Worm (Caenorhabditis elegans) whole organism, L3 larva: Measurements from ENCODE around the gene fcd-2.

Experiments used
- R02D3.7 ChIP-seq: fragments of 150-350 bp; optimal IDR thresholded peaks from 2 replicates; lab custom pipeline; 2014; ENCODE audit warnings: missing biosample characterization, missing genetic modification characterization
- ZK546.5 ChIP-seq: sonication (generic microtip); optimal IDR thresholded peaks from 2 replicates; lab custom pipeline; 2017; ENCODE audit warnings: missing biosample characterization, missing genetic modification characterization
- aly-2 ChIP-seq: fragments of 150-350 bp; optimal IDR thresholded peaks from 2 replicates; lab custom pipeline; 2014; ENCODE audit warnings: missing biosample characterization, missing genetic modification characterization
- ama-1 ChIP-seq: fragments of 150-350 bp; optimal IDR thresholded peaks from 2 replicates; lab custom pipeline; 2018
- ceh-16 ChIP-seq: sonication (generic microtip); optimal IDR thresholded peaks from 2 replicates; lab custom pipeline; 2017; ENCODE audit warnings: missing biosample characterization, missing genetic modification characterization
- ceh-28 ChIP-seq: fragments of 150-350 bp; optimal IDR thresholded peaks from 2 replicates; lab custom pipeline; 2014; ENCODE audit warnings: missing biosample characterization, missing genetic modification reagents, missing genetic modification characterization
- ceh-82 ChIP-seq: fragments of 150-350 bp; optimal IDR thresholded peaks from 2 replicates; lab custom pipeline; 2014; ENCODE audit warnings: missing biosample characterization, missing genetic modification characterization
- ceh-9 ChIP-seq: sonication (generic microtip); optimal IDR thresholded peaks from 2 replicates; lab custom pipeline; 2018; ENCODE audit warnings: missing biosample characterization, missing genetic modification characterization
- daf-12 ChIP-seq: fragments of 150-350 bp; optimal IDR thresholded peaks from 2 replicates; lab custom pipeline; 2014; ENCODE audit warnings: missing biosample characterization, missing genetic modification reagents, missing genetic modification characterization
- egl-27 ChIP-seq: sonication (generic microtip); optimal IDR thresholded peaks from 4 replicates; lab custom pipeline; 2017; ENCODE audit warnings: missing biosample characterization, missing genetic modification reagents, missing genetic modification characterization
- egl-5 ChIP-seq: fragments of 150-350 bp; optimal IDR thresholded peaks from 2 replicates; lab custom pipeline; 2017; ENCODE audit warnings: missing biosample characterization, missing genetic modification reagents, missing genetic modification characterization, inconsistent platforms
- elt-1 ChIP-seq: fragments of 150-350 bp; optimal IDR thresholded peaks from 2 replicates; lab custom pipeline; 2014; ENCODE audit warnings: missing biosample characterization, missing genetic modification characterization
- elt-2 ChIP-seq: sonication (generic microtip); optimal IDR thresholded peaks from 2 replicates; lab custom pipeline; 2016; ENCODE audit warnings: missing genetic modification reagents, mild to moderate bottlenecking, missing genetic modification characterization, missing compliant biosample characterization
- elt-3 ChIP-seq, 3 experiments: fragments of 150-350 bp in 1 of 3; sonication (generic microtip) in 2 of 3; optimal IDR thresholded peaks; 2 replicates in 2 of 3; 4 replicates in 1 of 3; lab custom pipeline; 2014 to 2017; ENCODE audit warnings: missing biosample characterization in 3 of 3, missing genetic modification characterization in 3 of 3
- eor-1 ChIP-seq, 2 experiments: fragments of 150-350 bp; optimal IDR thresholded peaks; 2 replicates each; lab custom pipeline; 2014 to 2018; ENCODE audit warnings: missing biosample characterization in 2 of 2, missing genetic modification characterization in 2 of 2
- fkh-10 ChIP-seq: sonication (generic microtip); optimal IDR thresholded peaks from 2 replicates; lab custom pipeline; 2017; ENCODE audit warnings: missing biosample characterization, missing genetic modification reagents, missing genetic modification characterization
- fkh-2 ChIP-seq: fragments of 150-350 bp; optimal IDR thresholded peaks from 2 replicates; lab custom pipeline; 2014; ENCODE audit warnings: missing biosample characterization, missing genetic modification reagents, missing genetic modification characterization
- fos-1 ChIP-seq: fragments of 150-350 bp; optimal IDR thresholded peaks from 2 replicates; lab custom pipeline; 2014; ENCODE audit warnings: missing biosample characterization, missing genetic modification characterization
- hmg-11 ChIP-seq: sonication (generic microtip); optimal IDR thresholded peaks from 2 replicates; lab custom pipeline; 2016; ENCODE audit warnings: missing genetic modification characterization, missing compliant biosample characterization
- jun-1 ChIP-seq: fragments of 150-350 bp; optimal IDR thresholded peaks from 2 replicates; lab custom pipeline; 2014; ENCODE audit warnings: missing biosample characterization, missing genetic modification reagents, missing genetic modification characterization
- lin-15B ChIP-seq: fragments of 150-350 bp; optimal IDR thresholded peaks from 2 replicates; lab custom pipeline; 2014; ENCODE audit warnings: missing biosample characterization, missing genetic modification characterization
- lin-39 ChIP-seq: fragments of 150-350 bp; optimal IDR thresholded peaks from 2 replicates; lab custom pipeline; 2018; ENCODE audit warnings: missing biosample characterization, missing genetic modification reagents, missing genetic modification characterization
- lsy-12 ChIP-seq: sonication (generic microtip); optimal IDR thresholded peaks from 2 replicates; lab custom pipeline; 2016; ENCODE audit warnings: mild to moderate bottlenecking, missing genetic modification characterization, missing compliant biosample characterization
- mdl-1 ChIP-seq: fragments of 150-350 bp; optimal IDR thresholded peaks from 2 replicates; lab custom pipeline; 2014; ENCODE audit warnings: missing biosample characterization, missing genetic modification characterization
- mml-1 ChIP-seq: fragments of 150-350 bp; sonication (generic microtip); optimal IDR thresholded peaks from 3 replicates; lab custom pipeline; 2014; ENCODE audit warnings: missing biosample characterization, missing genetic modification characterization
- nfya-1 ChIP-seq: sonication (generic microtip); optimal IDR thresholded peaks from 2 replicates; lab custom pipeline; 2017; ENCODE audit warnings: missing genetic modification characterization, mild to moderate bottlenecking, missing compliant biosample characterization, antibody characterized with exemption, moderate library complexity; ENCODE audit not compliant: insufficient read depth
- nhr-11 ChIP-seq: fragments of 150-350 bp; optimal IDR thresholded peaks from 2 replicates; lab custom pipeline; 2014; ENCODE audit warnings: missing biosample characterization, missing genetic modification characterization
- nhr-12 ChIP-seq: fragments of 150-350 bp; optimal IDR thresholded peaks from 2 replicates; lab custom pipeline; 2014; ENCODE audit warnings: missing biosample characterization, missing genetic modification characterization
- nhr-23 ChIP-seq: fragments of 150-350 bp; optimal IDR thresholded peaks from 2 replicates; lab custom pipeline; 2014; ENCODE audit warnings: missing biosample characterization, missing genetic modification reagents, missing genetic modification characterization
- nhr-237 ChIP-seq: fragments of 150-350 bp; optimal IDR thresholded peaks from 2 replicates; lab custom pipeline; 2014; ENCODE audit warnings: missing biosample characterization, missing genetic modification characterization
- nhr-28 ChIP-seq: fragments of 150-350 bp; optimal IDR thresholded peaks from 2 replicates; lab custom pipeline; 2014; ENCODE audit warnings: missing biosample characterization, missing genetic modification characterization
- nhr-43 ChIP-seq: sonication (generic microtip); optimal IDR thresholded peaks from 2 replicates; lab custom pipeline; 2016; ENCODE audit warnings: mild to moderate bottlenecking, missing genetic modification characterization, missing compliant biosample characterization; ENCODE audit not compliant: poor library complexity, severe bottlenecking
- nhr-67 ChIP-seq: fragments of 150-350 bp; optimal IDR thresholded peaks from 2 replicates; lab custom pipeline; 2014; ENCODE audit warnings: missing biosample characterization, missing genetic modification characterization
- nhr-76 ChIP-seq: fragments of 150-350 bp; sonication (generic microtip); optimal IDR thresholded peaks from 5 replicates; lab custom pipeline; 2014; ENCODE audit warnings: missing biosample characterization, missing genetic modification characterization
- nhr-77 ChIP-seq: fragments of 150-350 bp; optimal IDR thresholded peaks from 2 replicates; lab custom pipeline; 2014; ENCODE audit warnings: missing biosample characterization, missing genetic modification characterization
- pqm-1 ChIP-seq: fragments of 150-350 bp; optimal IDR thresholded peaks from 2 replicates; lab custom pipeline; 2017; ENCODE audit warnings: missing biosample characterization, missing genetic modification characterization, inconsistent platforms
- sea-2 ChIP-seq: fragments of 150-350 bp; sonication (generic microtip); optimal IDR thresholded peaks from 4 replicates; lab custom pipeline; 2014; ENCODE audit warnings: missing biosample characterization, missing genetic modification reagents, missing genetic modification characterization
- skn-1 ChIP-seq: fragments of 150-350 bp; optimal IDR thresholded peaks from 2 replicates; lab custom pipeline; 2014; ENCODE audit warnings: missing biosample characterization, missing genetic modification characterization
- snpc-4 ChIP-seq: fragments of 150-350 bp; optimal IDR thresholded peaks from 2 replicates; lab custom pipeline; 2014; ENCODE audit warnings: missing biosample characterization, missing genetic modification characterization
- tbx-2 ChIP-seq: sonication (generic microtip); optimal IDR thresholded peaks from 2 replicates; lab custom pipeline; 2016; ENCODE audit warnings: mild to moderate bottlenecking, missing genetic modification characterization, missing compliant biosample characterization
- zag-1 ChIP-seq: fragments of 150-350 bp; optimal IDR thresholded peaks from 2 replicates; lab custom pipeline; 2014; ENCODE audit warnings: missing biosample characterization, missing genetic modification characterization
- ztf-11 ChIP-seq: fragments of 150-350 bp; optimal IDR thresholded peaks from 2 replicates; lab custom pipeline; 2014; ENCODE audit warnings: missing biosample characterization, missing genetic modification characterization
- ztf-4 ChIP-seq: fragments of 150-350 bp; optimal IDR thresholded peaks from 2 replicates; lab custom pipeline; 2014; ENCODE audit warnings: missing biosample characterization, missing genetic modification characterization

fcd-2 gene

ce11 chrIV:15036974-15037373 is 11.5 kb downstream of the fcd-2 start, which contains the start of gene eef-1B.2 (continued):
- TF ChIP-seq fos-1 (tag; lab: Kevin White, UChicago) (no peak), lin-15B (tag; lab: Kevin White, UChicago) (peak; percentile 78), skn-1 (tag; lab: Kevin White, UChicago) (peak; percentile 75), eor-1 (tag; optimal IDR thresholded peaks at IDR 0.05; lab: Kevin White, UChicago) (no peak), nhr-23 (tag; lab: Kevin White, UChicago) (peak; percentile 60)

ce11 chrIV:15037492-15037891 is 12.0 kb downstream of the fcd-2 start:
- no peak for TF ChIP-seq nhr-67 (tag; lab: Kevin White, UChicago)
- TF ChIP-seq lsy-12, result no peak
- TF ChIP-seq ZK546.5 (tag; lab: Kevin White, UChicago), result no peak
- no peak for TF ChIP-seq ceh-16
- no peak for TF ChIP-seq mdl-1 (tag; lab: Kevin White, UChicago)
- no peak for TF ChIP-seq nhr-43
- no peak for TF ChIP-seq eor-1 (tag; optimal IDR thresholded peaks at IDR 0.05; lab: Kevin White, UChicago)
- TF ChIP-seq nhr-12 (tag; lab: Kevin White, UChicago), result no peak
- TF ChIP-seq snpc-4 (tag; lab: Kevin White, UChicago), result no peak
- no peak for TF ChIP-seq ceh-82 (tag; lab: Kevin White, UChicago)
- no peak for TF ChIP-seq skn-1 (tag; lab: Kevin White, UChicago)
- TF ChIP-seq jun-1 (tag; lab: Kevin White, UChicago), result no peak
- no peak for TF ChIP-seq nhr-237
- TF ChIP-seq fkh-10 (GFP tag; lab: Kevin White, UChicago), result no peak
- TF ChIP-seq elt-2 (tag; lab: Kevin White, UChicago), result no peak
- TF ChIP-seq zag-1 (tag; lab: Kevin White, UChicago), result no peak
- TF ChIP-seq ceh-9 (tag; lab: Kevin White, UChicago), result no peak
- TF ChIP-seq fkh-2, result no peak
- TF ChIP-seq egl-5 (tag; lab: Kevin White, UChicago), result no peak

ce11 chrIV:15038821-15039220 is 13.3 kb downstream of the fcd-2 start:
- TF ChIP-seq tbx-2 (tag; lab: Kevin White, UChicago) (no peak), nfya-1 (tag; lab: Kevin White, UChicago) (no peak), ceh-82 (tag; lab: Kevin White, UChicago) (no peak), fkh-10 (GFP tag; lab: Kevin White, UChicago) (no peak), nhr-28 (tag; lab: Kevin White, UChicago) (no peak), daf-12 (tag; lab: Kevin White, UChicago) (no peak), R02D3.7 (tag; lab: Kevin White, UChicago) (no peak), pqm-1 (tag; lab: Kevin White, UChicago) (no peak), skn-1 (tag; lab: Kevin White, UChicago) (no peak), nhr-12 (tag; lab: Kevin White, UChicago) (no peak)
- TF ChIP-seq, all 47 proteins: peak for 0

ce11 chrIV:15039477-15039876 is 14.0 kb downstream of the fcd-2 start, which contains the start of gene hrpu-1:
Gene hrpu-1, plus strand, starts transcription at chrIV:15039616.
- TF ChIP-seq jun-1 (tag; lab: Kevin White, UChicago), result peak; percentile 79
- peak; percentile 67 for TF ChIP-seq snpc-4 (tag; lab: Kevin White, UChicago)
- no peak for TF ChIP-seq nhr-67 (tag; lab: Kevin White, UChicago)
- peak; percentile 44 for TF ChIP-seq tbx-2 (tag; lab: Kevin White, UChicago)
- TF ChIP-seq nhr-76 (tag; lab: Kevin White, UChicago), result no peak
- peak; percentile 37 for TF ChIP-seq ztf-4
- TF ChIP-seq fos-1 (tag; lab: Kevin White, UChicago), result no peak
- peak; percentile 35 for TF ChIP-seq pqm-1 (tag; lab: Kevin White, UChicago)
- no peak for TF ChIP-seq ceh-9 (tag; lab: Kevin White, UChicago)
- peak; percentile 59 for TF ChIP-seq lin-39
- TF ChIP-seq nhr-28 (tag; lab: Kevin White, UChicago), result no peak
- TF ChIP-seq ZK546.5 (tag; lab: Kevin White, UChicago), result no peak
- no peak for TF ChIP-seq ceh-16
- peak; percentile 56 for TF ChIP-seq R02D3.7 (tag; lab: Kevin White, UChicago)
- peak; percentile 68 for TF ChIP-seq hmg-11
- no peak for TF ChIP-seq sea-2
- TF ChIP-seq aly-2 (tag; lab: Kevin White, UChicago), result peak; percentile 46
- peak; percentile 90 for TF ChIP-seq nfya-1 (tag; lab: Kevin White, UChicago)
- no peak for TF ChIP-seq nhr-237
- no peak for TF ChIP-seq fkh-2
- no peak for TF ChIP-seq mml-1 (tag; lab: Kevin White, UChicago)
- peak; percentile 16 for TF ChIP-seq lsy-12
- no peak for TF ChIP-seq mdl-1 (tag; lab: Kevin White, UChicago)
- TF ChIP-seq nhr-23 (tag; lab: Kevin White, UChicago), result peak; percentile 63
- TF ChIP-seq nhr-77 (tag; lab: Kevin White, UChicago), result peak; percentile 73
- peak; percentile 2 for TF ChIP-seq fkh-10 (GFP tag; lab: Kevin White, UChicago)
- no peak for TF ChIP-seq zag-1 (tag; lab: Kevin White, UChicago)
- no peak for TF ChIP-seq nhr-11
- TF ChIP-seq ceh-28 (tag; lab: Kevin White, UChicago), result peak; percentile 51
- no peak for TF ChIP-seq egl-5 (tag; lab: Kevin White, UChicago)
- TF ChIP-seq egl-27 (tag; lab: Kevin White, UChicago), result no peak
- TF ChIP-seq elt-2 (tag; lab: Kevin White, UChicago), result peak; percentile 42
- peak; percentile 67 for TF ChIP-seq nhr-43
- no peak for TF ChIP-seq ztf-11 (tag; lab: Kevin White, UChicago)
- TF ChIP-seq elt-3 (tag; optimal IDR thresholded peaks at IDR 0.05; lab: Kevin White, UChicago), result no peak
- TF ChIP-seq daf-12 (tag; lab: Kevin White, UChicago), result no peak
- no peak for TF ChIP-seq nhr-12 (tag; lab: Kevin White, UChicago)
- peak; percentile 80 for TF ChIP-seq ama-1 (lab: Kevin White, UChicago)
- no peak for TF ChIP-seq elt-1
